Worm (Caenorhabditis elegans): ENCODE measurements around the gene npr-35.

DNA sequence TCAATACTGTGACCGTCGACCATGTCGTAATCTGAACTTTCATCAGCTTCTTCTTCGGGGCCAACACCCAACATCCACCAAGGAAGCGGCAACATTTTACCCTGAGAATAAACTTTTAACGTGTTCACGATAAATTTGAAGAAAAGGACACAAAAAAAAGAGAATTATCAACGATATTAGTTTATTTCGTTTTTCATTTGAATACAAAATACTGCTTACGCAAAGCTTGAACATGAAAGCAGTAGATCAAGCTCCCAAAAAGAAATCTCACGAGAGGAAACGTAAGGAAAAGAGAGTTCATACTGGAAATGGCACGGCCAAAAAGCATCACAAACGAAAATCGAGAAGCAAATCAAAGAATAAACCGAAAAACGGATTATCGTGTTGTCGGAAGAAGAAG is 20.1 kb downstream of the npr-35 start, which contains the start of the genes C46A5.6 and C46A5.1:
- TF ChIP-seq him-1 (tag; optimal IDR thresholded peaks at IDR 0.05) = no peak
- no peak for TF ChIP-seq dao-5 (tag; optimal IDR thresholded peaks at IDR 0.05)
- no peak for TF ChIP-seq W03F9.2 (tag; optimal IDR thresholded peaks at IDR 0.05)
